Fruit fly (Drosophila melanogaster) whole organism, wandering third instar larva: ENCODE data around the gene Klp31E.
A peak's percentile ranks its signal among the peaks of the same experiment; 100 is the strongest.

Experiments used
- Abd-B ChIP-seq: fragments of >200 bp; optimal IDR thresholded peaks from 2 replicates; lab custom pipeline; 2017; ENCODE audit warnings: missing biosample characterization, missing genetic modification characterization
- CG32264 ChIP-seq: fragments of 200-800 bp; sonication (Bioruptor generic); optimal IDR thresholded peaks from 2 replicates; lab custom pipeline; 2016; ENCODE audit warnings: missing biosample characterization, missing genetic modification characterization
- CG9705 ChIP-seq: fragments of 200-800 bp; sonication (Bioruptor generic); optimal IDR thresholded peaks from 2 replicates; lab custom pipeline; 2018; ENCODE audit warnings: missing biosample characterization, mild to moderate bottlenecking, missing genetic modification characterization
- CrebA ChIP-seq: fragments of 200-800 bp; sonication (Bioruptor generic); optimal IDR thresholded peaks from 2 replicates; lab custom pipeline; 2016; ENCODE audit warnings: missing biosample characterization, mild to moderate bottlenecking, missing genetic modification characterization, borderline replicate concordance
- Dfd ChIP-seq: fragments of >200 bp; optimal IDR thresholded peaks from 2 replicates; lab custom pipeline; 2017; ENCODE audit warnings: missing biosample characterization, missing genetic modification characterization
- GATAd ChIP-seq: sonication (Bioruptor generic); optimal IDR thresholded peaks from 2 replicates; lab custom pipeline; 2016; ENCODE audit warnings: missing biosample characterization, missing genetic modification characterization
- HLH106 ChIP-seq: fragments of 200-800 bp; optimal IDR thresholded peaks from 3 replicates; lab custom pipeline; 2019; ENCODE audit warnings: missing biosample characterization, mild to moderate bottlenecking, missing genetic modification characterization, moderate library complexity
- Hnf4 ChIP-seq: fragments of 200-800 bp; sonication (Bioruptor generic); optimal IDR thresholded peaks from 2 replicates; lab custom pipeline; 2016; ENCODE audit warnings: missing biosample characterization, mild to moderate bottlenecking, missing genetic modification characterization
- Hr78 ChIP-seq: fragments of >200 bp; optimal IDR thresholded peaks from 2 replicates; lab custom pipeline; 2017; ENCODE audit warnings: missing biosample characterization, missing genetic modification characterization
- Hr83 ChIP-seq: fragments of 200-300 bp; sonication (Bioruptor generic); optimal IDR thresholded peaks from 2 replicates; lab custom pipeline; 2016; ENCODE audit warnings: missing biosample characterization, mild to moderate bottlenecking, missing genetic modification characterization, moderate library complexity; ENCODE audit not compliant: poor library complexity, severe bottlenecking
- Jra ChIP-seq: sonication (Bioruptor generic); optimal IDR thresholded peaks from 2 replicates; lab custom pipeline; 2016; ENCODE audit warnings: missing biosample characterization, missing genetic modification characterization
- Mio ChIP-seq: sonication (Bioruptor generic); optimal IDR thresholded peaks from 2 replicates; lab custom pipeline; 2016; ENCODE audit warnings: missing biosample characterization, missing genetic modification characterization
- Myc ChIP-seq: fragments of >200 bp; optimal IDR thresholded peaks from 2 replicates; lab custom pipeline; 2017
- N ChIP-seq: fragments of >200 bp; optimal IDR thresholded peaks from 2 replicates; lab custom pipeline; 2018; ENCODE audit warnings: missing biosample characterization, missing external identifiers, missing genetic modification characterization
- OdsH ChIP-seq: fragments of 200-800 bp; sonication (Bioruptor generic); optimal IDR thresholded peaks from 2 replicates; lab custom pipeline; 2016; ENCODE audit warnings: missing biosample characterization, mild to moderate bottlenecking, missing genetic modification characterization
- Rel ChIP-seq, 2 experiments: fragments of 200-800 bp; sonication (Bioruptor generic) in 1 of 2; optimal IDR thresholded peaks; 2 replicates in 1 of 2; 3 replicates in 1 of 2; lab custom pipeline; 2016 to 2019; ENCODE audit warnings: mild to moderate bottlenecking in 2 of 2, missing biosample characterization in 2 of 2, missing genetic modification characterization in 2 of 2, moderate library complexity in 1 of 2
- Sp1 ChIP-seq: fragments of 200-800 bp; sonication (Bioruptor generic); optimal IDR thresholded peaks from 3 replicates; lab custom pipeline; 2019; ENCODE audit warnings: missing biosample characterization, mild to moderate bottlenecking, missing genetic modification characterization, moderate library complexity
- Vsx2 ChIP-seq: fragments of 200-300, 225-300 bp; sonication (Bioruptor generic); optimal IDR thresholded peaks from 2 replicates; lab custom pipeline; 2018; ENCODE audit warnings: missing biosample characterization, missing genetic modification characterization; ENCODE audit not compliant: partially characterized antibody
- br ChIP-seq: fragments of 200-800 bp; sonication (Bioruptor generic); optimal IDR thresholded peaks from 2 replicates; lab custom pipeline; 2016; ENCODE audit warnings: missing biosample characterization, missing genetic modification characterization
- brk ChIP-seq: fragments of 200-800 bp; sonication (Bioruptor generic); optimal IDR thresholded peaks from 2 replicates; lab custom pipeline; 2016; ENCODE audit warnings: missing biosample characterization, mild to moderate bottlenecking, missing genetic modification characterization
- dl ChIP-seq, 2 experiments: fragments of 175-275, 200-275 bp in 1 of 2; fragments of 200-275 bp in 1 of 2; sonication (Bioruptor generic); optimal IDR thresholded peaks; lab custom pipeline; 2018; ENCODE audit warnings: mild to moderate bottlenecking in 2 of 2, missing biosample characterization in 2 of 2, missing genetic modification characterization in 2 of 2, moderate library complexity in 2 of 2; ENCODE audit not compliant: partially characterized antibody in 2 of 2, insufficient read depth in 1 of 2
- dmrt93B ChIP-seq: fragments of 200-800 bp; sonication (Bioruptor generic); optimal IDR thresholded peaks from 2 replicates; lab custom pipeline; 2018; ENCODE audit warnings: missing biosample characterization, mild to moderate bottlenecking, missing genetic modification characterization
- dsf ChIP-seq: sonication (Bioruptor generic); optimal IDR thresholded peaks from 2 replicates; lab custom pipeline; 2016; ENCODE audit warnings: missing biosample characterization, missing genetic modification characterization, borderline replicate concordance
- ey ChIP-seq: fragments of 200-800 bp; sonication (Bioruptor generic); optimal IDR thresholded peaks from 2 replicates; lab custom pipeline; 2016; ENCODE audit warnings: missing biosample characterization, missing genetic modification characterization
- foxo ChIP-seq, 2 experiments: fragments of 200-800 bp; sonication (Bioruptor generic); optimal IDR thresholded peaks; 2 replicates in 1 of 2; 3 replicates in 1 of 2; lab custom pipeline; 2016 to 2017; ENCODE audit warnings: missing biosample characterization in 2 of 2, missing genetic modification characterization in 2 of 2
- fru ChIP-seq: fragments of 200-800 bp; sonication (Bioruptor generic); optimal IDR thresholded peaks from 3 replicates; lab custom pipeline; 2016; ENCODE audit warnings: missing biosample characterization, mild to moderate bottlenecking, missing genetic modification characterization
- h ChIP-seq: fragments of 200-800 bp; sonication (Bioruptor generic); optimal IDR thresholded peaks from 3 replicates; lab custom pipeline; 2016; ENCODE audit warnings: missing biosample characterization, mild to moderate bottlenecking, missing genetic modification characterization
- jim ChIP-seq: fragments of 175-275, 200-325 bp; sonication (Bioruptor generic); optimal IDR thresholded peaks from 2 replicates; lab custom pipeline; 2016; ENCODE audit warnings: missing biosample characterization, mild to moderate bottlenecking, missing genetic modification characterization
- lola ChIP-seq: fragments of >200 bp; optimal IDR thresholded peaks from 2 replicates; lab custom pipeline; 2017; ENCODE audit warnings: missing biosample characterization, missing genetic modification characterization
- pan ChIP-seq: fragments of >200 bp; optimal IDR thresholded peaks from 2 replicates; lab custom pipeline; 2017
- psq ChIP-seq: fragments of 200-800 bp; sonication (Bioruptor generic); optimal IDR thresholded peaks from 3 replicates; lab custom pipeline; 2017; ENCODE audit warnings: missing biosample characterization, mild to moderate bottlenecking, missing genetic modification characterization, moderate library complexity
- rgr ChIP-seq: fragments of 200-800 bp; sonication (Bioruptor generic); optimal IDR thresholded peaks from 3 replicates; lab custom pipeline; 2016; ENCODE audit warnings: missing biosample characterization, mild to moderate bottlenecking, missing genetic modification characterization
- sage ChIP-seq: fragments of 200-800 bp; sonication (Bioruptor generic); optimal IDR thresholded peaks from 2 replicates; lab custom pipeline; 2016; ENCODE audit warnings: missing biosample characterization, mild to moderate bottlenecking, missing genetic modification characterization
- sv ChIP-seq: fragments of 200-800 bp; sonication (Bioruptor generic); optimal IDR thresholded peaks from 3 replicates; lab custom pipeline; 2016; ENCODE audit warnings: missing biosample characterization, missing genetic modification characterization
- tai ChIP-seq: sonication (Bioruptor generic); optimal IDR thresholded peaks from 2 replicates; lab custom pipeline; 2016; ENCODE audit warnings: missing biosample characterization, missing genetic modification characterization
- usp ChIP-seq: fragments of >200 bp; optimal IDR thresholded peaks from 2 replicates; lab custom pipeline; 2017; ENCODE audit warnings: missing biosample characterization, missing genetic modification characterization
- woc ChIP-seq: sonication (Bioruptor generic); optimal IDR thresholded peaks from 2 replicates; lab custom pipeline; 2016; ENCODE audit warnings: missing biosample characterization, mild to moderate bottlenecking, missing genetic modification characterization

Klp31E gene

DNA sequence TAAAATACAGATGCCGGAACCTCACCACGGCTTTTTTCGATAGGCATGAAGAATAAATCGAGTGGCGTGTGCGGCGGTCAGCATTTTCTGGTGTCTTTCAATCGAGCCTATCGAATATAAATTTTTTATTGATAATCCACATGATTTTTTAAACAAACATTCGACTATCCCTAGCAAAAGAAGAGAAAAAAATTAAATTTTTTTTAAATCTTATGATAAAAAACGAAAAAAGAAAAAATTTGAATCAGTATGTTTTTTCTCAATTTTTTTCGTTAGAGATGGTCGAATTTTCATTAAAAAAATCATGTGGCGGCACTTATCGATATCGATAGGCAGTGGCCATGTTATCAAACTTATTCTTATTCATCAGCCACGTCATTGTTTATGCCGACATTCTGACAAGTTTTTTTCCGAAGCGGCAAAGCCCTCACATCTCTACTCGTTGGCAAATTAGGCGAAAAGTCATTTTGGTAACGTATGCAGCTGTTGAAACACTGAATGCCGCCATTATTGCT, 12.8 kb downstream of the Klp31E start, which contains the start of the genes SmB and KdelR:
Gene SmB, minus strand, starts transcription at position 94 of the 515 bp plus-strand sequence.
Gene KdelR, plus strand, starts transcription at position 354 of the 515 bp plus-strand sequence.
- TF ChIP-seq Myc (no peak), fru (no peak), woc (peak; percentile 10), rgr (GFP tag; lab: Kevin White, UChicago) (no peak), Sp1 (GFP tag; lab: Kevin White, UChicago) (peak; percentile 3), dsf (GFP tag; lab: Kevin White, UChicago) (peak; percentile 5), Hr83 (GFP tag; lab: Kevin White, UChicago) (peak; percentile 23), tai (GFP tag; lab: Kevin White, UChicago) (no peak), jim (GFP tag; lab: Kevin White, UChicago) (no peak), OdsH (GFP tag; lab: Kevin White, UChicago) (peak; percentile 44), foxo (GFP tag; optimal IDR thresholded peaks at IDR 0.05; lab: Kevin White, UChicago) (no peak), Jra (peak; percentile 79), psq (GFP tag; lab: Kevin White, UChicago) (peak; percentile 44), h (GFP tag; lab: Kevin White, UChicago) (no peak), Dfd (no peak), pan (lab: Kevin White, UChicago) (no peak), sv (peak; percentile 10), GATAd (GFP tag; lab: Kevin White, UChicago) (no peak), sage (GFP tag; lab: Kevin White, UChicago) (no peak), brk (GFP tag; lab: Kevin White, UChicago) (peak; percentile 42), ey (peak; percentile 34), Mio (GFP tag; lab: Kevin White, UChicago) (no peak)

DNA sequence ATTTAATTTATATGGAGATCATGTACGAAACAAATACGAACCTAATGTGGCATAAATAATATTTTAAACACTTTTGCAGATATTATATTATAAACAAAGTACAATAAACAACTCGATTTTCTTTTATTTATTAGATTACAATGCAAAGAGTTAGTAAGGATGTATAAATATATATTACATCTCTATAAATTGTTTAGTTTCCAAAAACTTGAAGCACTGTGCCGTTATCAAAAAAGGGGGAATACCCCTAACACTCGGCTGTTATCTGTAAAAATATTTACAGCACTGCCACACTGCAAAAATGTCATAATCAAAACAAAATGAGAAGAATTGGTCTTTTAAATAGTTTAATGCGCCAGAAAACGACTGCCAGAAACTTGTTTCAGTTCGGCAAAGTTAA, 14.7 kb downstream of the Klp31E start, which contains the start of gene CG5188:
Gene CG5188, plus strand, starts transcription at position 302 of the 400 bp plus-strand sequence.
- TF ChIP-seq ey (peak; percentile 28), woc (peak; percentile 41), jim (GFP tag; lab: Kevin White, UChicago) (no peak), brk (GFP tag; lab: Kevin White, UChicago) (no peak), h (GFP tag; lab: Kevin White, UChicago) (no peak), Rel (GFP tag; optimal IDR thresholded peaks at IDR 0.05; lab: Kevin White, UChicago) (no peak), Rel (tag; optimal IDR thresholded peaks at IDR 0.05; lab: Kevin White, UChicago) (peak; percentile 82), CG9705 (GFP tag; lab: Kevin White, UChicago) (no peak), CG32264 (GFP tag; lab: Kevin White, UChicago) (no peak), HLH106 (tag; lab: Kevin White, UChicago) (peak; percentile 51), Dfd (no peak), Mio (GFP tag; lab: Kevin White, UChicago) (no peak), sv (no peak), Hr78 (GFP tag; lab: Kevin White, UChicago) (no peak), dmrt93B (GFP tag; lab: Kevin White, UChicago) (no peak), Hnf4 (peak; percentile 43), psq (GFP tag; lab: Kevin White, UChicago) (peak; percentile 72), Vsx2 (GFP tag; lab: Kevin White, UChicago) (no peak), GATAd (GFP tag; lab: Kevin White, UChicago) (no peak), CrebA (GFP tag; lab: Kevin White, UChicago) (no peak), fru (no peak), sage (GFP tag; lab: Kevin White, UChicago) (no peak), pan (lab: Kevin White, UChicago) (no peak), usp (GFP tag; lab: Kevin White, UChicago) (no peak), N (no peak), Myc (no peak), Abd-B (no peak), OdsH (GFP tag; lab: Kevin White, UChicago) (peak; percentile 44), br (GFP tag; lab: Kevin White, UChicago) (no peak), lola (no peak), foxo (GFP tag; optimal IDR thresholded peaks at IDR 0.05; lab: Kevin White, UChicago) (peak in 1 of 2 experiments; percentile 56), dl (GFP tag; optimal IDR thresholded peaks at IDR 0.05; lab: Kevin White, UChicago; ENCODE audit: insufficient read depth in 1 of 2, partially characterized antibody in 2 of 2) (no peak), Hr83 (GFP tag; lab: Kevin White, UChicago) (no peak), Sp1 (GFP tag; lab: Kevin White, UChicago) (peak; percentile 43), dsf (GFP tag; lab: Kevin White, UChicago) (no peak), rgr (GFP tag; lab: Kevin White, UChicago) (peak; percentile 40)
